Fruit fly (Drosophila melanogaster): ENCODE data around the gene CG33796.

dm6 chr3L:16155547-16155946 lies 14.4 kb downstream of the CG33796 start:
- TF ChIP-seq dl (GFP tag; optimal IDR thresholded peaks at IDR 0.05; ENCODE audit: insufficient read depth in 1 of 2, partially characterized antibody in 2 of 2) (no peak), Hr78 (GFP tag; optimal IDR thresholded peaks at IDR 0.05) (no peak), psq (GFP tag; optimal IDR thresholded peaks at IDR 0.05) (no peak), usp (GFP tag; optimal IDR thresholded peaks at IDR 0.05) (no peak), GATAd (GFP tag; optimal IDR thresholded peaks at IDR 0.05) (no peak), fru (GFP tag; optimal IDR thresholded peaks at IDR 0.05) (no peak)
